Fruit fly (Drosophila melanogaster): ENCODE results near the gene Sox21b.

The Sox21b gene

DNA sequence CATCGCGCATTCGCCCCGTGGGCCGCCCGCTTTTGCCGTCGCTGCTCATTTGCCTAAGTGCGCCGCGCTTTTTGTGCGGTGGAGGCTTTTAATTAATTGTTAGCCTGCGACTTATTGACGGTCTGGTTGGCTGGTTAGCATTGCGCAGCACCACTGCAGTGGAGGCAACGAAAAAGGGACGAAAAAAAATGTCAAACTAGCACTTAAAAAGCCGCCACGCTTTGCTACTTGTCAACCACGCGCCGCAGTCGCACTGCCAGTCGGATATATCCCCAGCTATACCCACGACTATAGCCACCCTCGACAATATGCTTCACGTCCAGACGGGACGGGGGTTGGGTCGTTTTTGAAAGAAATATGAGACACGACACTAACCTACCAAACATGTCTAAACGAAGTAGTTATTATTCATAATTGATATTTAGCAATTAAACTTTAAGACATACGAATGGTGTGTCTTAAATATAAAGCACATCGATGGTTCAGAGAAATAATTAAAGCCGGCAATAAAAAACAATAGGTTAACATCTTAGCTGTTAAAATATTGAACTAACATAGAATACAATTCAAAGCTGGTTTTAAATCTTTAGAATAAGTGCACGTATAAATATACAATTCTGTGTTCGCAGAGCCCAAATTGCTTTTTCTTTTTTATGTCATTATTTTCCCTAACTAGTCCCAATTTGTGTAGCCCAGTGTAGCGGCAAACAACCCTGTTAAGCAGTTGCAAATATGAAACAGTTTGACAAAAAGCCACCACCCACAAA lies 41.2 kb upstream of the Sox21b start (continued):
- peak; percentile 47 for TF ChIP-seq fd96Cb (tag; optimal IDR thresholded peaks at IDR 0.05)
- TF ChIP-seq slou (GFP tag; optimal IDR thresholded peaks at IDR 0.05): no peak
- peak; percentile 6 for TF ChIP-seq run (tag; optimal IDR thresholded peaks at IDR 0.05)
- TF ChIP-seq gcm (GFP tag; optimal IDR thresholded peaks at IDR 0.05): peak; percentile 16
- no peak for TF ChIP-seq p53 (GFP tag; optimal IDR thresholded peaks at IDR 0.05)
- no peak for TF ChIP-seq mirr (GFP tag; optimal IDR thresholded peaks at IDR 0.05)
- TF ChIP-seq Six4 (GFP tag; optimal IDR thresholded peaks at IDR 0.05): peak; percentile 42
- TF ChIP-seq ftz-f1 (GFP tag; optimal IDR thresholded peaks at IDR 0.05): no peak
- peak; percentile 71 for TF ChIP-seq CG17385 (GFP tag; optimal IDR thresholded peaks at IDR 0.05)
- TF ChIP-seq Lhr (GFP tag; optimal IDR thresholded peaks at IDR 0.05): peak; percentile 5
- no peak for TF ChIP-seq dimm (GFP tag; IDR thresholded peaks at IDR 0.05)
- TF ChIP-seq gro (GFP tag; optimal IDR thresholded peaks at IDR 0.05): no peak
- TF ChIP-seq slp2 (GFP tag; optimal IDR thresholded peaks at IDR 0.05): no peak
- TF ChIP-seq Xbp1 (GFP tag; optimal IDR thresholded peaks at IDR 0.05): peak; percentile 46
- peak; percentile 17 for TF ChIP-seq CG10209 (GFP tag; optimal IDR thresholded peaks at IDR 0.05)
- TF ChIP-seq HLH3B (GFP tag; IDR thresholded peaks at IDR 0.05): no peak
- peak; percentile 44 for TF ChIP-seq CG17829 (tag; optimal IDR thresholded peaks at IDR 0.05)
- no peak for TF ChIP-seq CG12942 (GFP tag; optimal IDR thresholded peaks at IDR 0.05)
- no peak for TF ChIP-seq CG14050 (GFP tag; IDR thresholded peaks at IDR 0.05)
- no peak for TF ChIP-seq CG2889 (GFP tag; IDR thresholded peaks at IDR 0.05)
- peak; percentile 61 for TF ChIP-seq Hsf (GFP tag; optimal IDR thresholded peaks at IDR 0.05)
- TF ChIP-seq CG18262 (tag; optimal IDR thresholded peaks at IDR 0.05): peak; percentile 81
- no peak for TF ChIP-seq br (optimal IDR thresholded peaks at IDR 0.05)
- TF ChIP-seq zf30C (GFP tag; optimal IDR thresholded peaks at IDR 0.05): no peak
- no peak for TF ChIP-seq emc (GFP tag; optimal IDR thresholded peaks at IDR 0.05)
- no peak for TF ChIP-seq CTCF (GFP tag; optimal IDR thresholded peaks at IDR 0.05)
- TF ChIP-seq CG10565 (GFP tag; optimal IDR thresholded peaks at IDR 0.05): no peak
- TF ChIP-seq CG14710 (tag; optimal IDR thresholded peaks at IDR 0.05): peak; percentile 69
- TF ChIP-seq CG3838 (GFP tag; optimal IDR thresholded peaks at IDR 0.05): no peak
- TF ChIP-seq az2 (GFP tag; optimal IDR thresholded peaks at IDR 0.05): peak; percentile 26
- no peak for TF ChIP-seq CG34376 (GFP tag; optimal IDR thresholded peaks at IDR 0.05)
- no peak for TF ChIP-seq vvl (GFP tag; IDR thresholded peaks at IDR 0.05)
- peak; percentile 58 for TF ChIP-seq CG7839 (tag; optimal IDR thresholded peaks at IDR 0.05)
- no peak for TF ChIP-seq CG9932 (GFP tag; IDR thresholded peaks at IDR 0.05)
- TF ChIP-seq CG4707 (GFP tag; optimal IDR thresholded peaks at IDR 0.05): peak; percentile 10
- no peak for TF ChIP-seq usp (GFP tag; optimal IDR thresholded peaks at IDR 0.05)
- peak; percentile 57 for TF ChIP-seq CG12391 (tag; optimal IDR thresholded peaks at IDR 0.05)
- peak in 1 of 2 experiments; percentile 14 for TF ChIP-seq dpn (GFP tag; optimal IDR thresholded peaks at IDR 0.05)
- TF ChIP-seq Opbp (GFP tag; IDR thresholded peaks at IDR 0.05; ENCODE audit: partially characterized antibody): no peak
- peak; percentile 69 for TF ChIP-seq CoRest (tag; optimal IDR thresholded peaks at IDR 0.05)
- TF ChIP-seq dmrt99B (tag; optimal IDR thresholded peaks at IDR 0.05): peak; percentile 66
- no peak for TF ChIP-seq ato (GFP tag; IDR thresholded peaks at IDR 0.05; ENCODE audit: partially characterized antibody)

DNA sequence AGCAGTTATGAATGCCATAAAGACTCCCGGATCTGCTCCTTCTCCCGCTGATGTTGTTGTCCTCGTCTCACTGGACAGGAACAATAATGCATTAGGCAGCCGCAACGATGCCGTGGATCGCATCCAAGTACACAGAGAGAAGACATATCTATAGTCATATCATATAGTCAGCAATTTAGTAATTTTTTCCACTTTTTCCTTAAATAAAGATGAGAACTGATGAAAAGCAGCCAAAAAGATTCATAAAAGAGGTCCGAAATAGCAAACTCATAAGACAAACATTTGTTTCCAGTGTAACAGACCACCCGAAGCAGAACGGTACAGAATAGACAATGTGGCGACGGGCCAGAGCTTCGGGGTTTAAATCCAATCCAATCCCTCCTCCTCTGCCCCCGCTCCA lies 39.4 kb upstream of the Sox21b start:
- TF ChIP-seq CG2712 (tag; optimal IDR thresholded peaks at IDR 0.05): peak; percentile 7
- TF ChIP-seq bsh (GFP tag; optimal IDR thresholded peaks at IDR 0.05): peak in 1 of 2 experiments; percentile 12
- TF ChIP-seq Ptx1 (GFP tag; IDR thresholded peaks at IDR 0.05): 0 out of 2 replicates have a peak, but pooled peaks have one; percentile 6
- no peak for TF ChIP-seq prd (optimal IDR thresholded peaks at IDR 0.05)
- TF ChIP-seq prd (GFP tag; IDR thresholded peaks at IDR 0.05): peak; percentile 56; the same call in 2 of the 3 replicates
- 0 out of 3 replicates have a peak, but pooled peaks have one; percentile 25 for TF ChIP-seq zfh1 (GFP tag; IDR thresholded peaks at IDR 0.05)
- peak; percentile 46 for TF ChIP-seq CG32772 (GFP tag; IDR thresholded peaks at IDR 0.05)
- peak; percentile 17 for TF ChIP-seq CG4424 (GFP tag; optimal IDR thresholded peaks at IDR 0.05)
- TF ChIP-seq CG10979 (tag; optimal IDR thresholded peaks at IDR 0.05): peak; percentile 53
- no peak for TF ChIP-seq Fer1 (GFP tag; optimal IDR thresholded peaks at IDR 0.05)
- TF ChIP-seq hb (GFP tag; IDR thresholded peaks at IDR 0.05; ENCODE audit: partially characterized antibody): no peak
- TF ChIP-seq vvl (GFP tag; IDR thresholded peaks at IDR 0.05): 0 out of 2 replicates have a peak, but pooled peaks have one; percentile 6
